Fruit fly (Drosophila melanogaster) whole organism, embryonic: ENCODE data around the gene Ugt35E2.

ENCODE experiments used
- Asciz ChIP-seq: fragments of 200-800 bp; sonication (Bioruptor generic); optimal IDR thresholded peaks from 2 replicates; lab custom pipeline; 2017; ENCODE audit warnings: missing biosample characterization, mild to moderate bottlenecking, missing genetic modification characterization, missing genetic modification reagents
- Atf-2 ChIP-seq: fragments of 200-800 bp; sonication (Bioruptor generic); optimal IDR thresholded peaks from 2 replicates; lab custom pipeline; 2016; ENCODE audit warnings: missing biosample characterization, missing genetic modification characterization
- Bgb ChIP-seq: fragments of 200-800 bp; sonication (Bioruptor generic); IDR thresholded peaks from 2 replicates; pipeline ENCODE4 v1.3.6; 2022; ENCODE audit warnings: missing biosample characterization, missing genetic modification characterization; ENCODE audit not compliant: partially characterized antibody
- Bteb2 ChIP-seq: fragments of 200-800 bp; sonication (Bioruptor generic); optimal IDR thresholded peaks from 2 replicates; lab custom pipeline; 2016; ENCODE audit warnings: missing biosample characterization, missing genetic modification characterization
- CG10543 ChIP-seq: fragments of 200-800 bp; sonication (Bioruptor generic); optimal IDR thresholded peaks from 3 replicates; lab custom pipeline; 2017; ENCODE audit warnings: missing biosample characterization, mild to moderate bottlenecking, missing genetic modification characterization, moderate library complexity
- CG11398 ChIP-seq: fragments of 200-800 bp; sonication (Bioruptor generic); optimal IDR thresholded peaks from 2 replicates; lab custom pipeline; 2016; ENCODE audit warnings: missing biosample characterization, missing genetic modification characterization
- CG12391 ChIP-seq: fragments of 200-800 bp; sonication (Bioruptor generic); optimal IDR thresholded peaks from 3 replicates; lab custom pipeline; 2018; ENCODE audit warnings: missing biosample characterization, mild to moderate bottlenecking, missing genetic modification characterization, moderate library complexity
- CG13894 ChIP-seq: fragments of 200-800 bp; sonication (Bioruptor generic); optimal IDR thresholded peaks from 3 replicates; lab custom pipeline; 2018; ENCODE audit warnings: missing biosample characterization, mild to moderate bottlenecking, missing genetic modification characterization, moderate library complexity
- CG14965 ChIP-seq: fragments of 200-800 bp; sonication (Bioruptor generic); optimal IDR thresholded peaks from 2 replicates; lab custom pipeline; 2016; ENCODE audit warnings: missing biosample characterization, missing genetic modification characterization, borderline replicate concordance
- CG17359 ChIP-seq: fragments of 200-800 bp; sonication (Bioruptor generic); optimal IDR thresholded peaks from 3 replicates; lab custom pipeline; 2018; ENCODE audit warnings: missing biosample characterization, mild to moderate bottlenecking, missing genetic modification characterization, moderate library complexity
- CG17385 ChIP-seq: fragments of 200-800 bp; sonication (Bioruptor generic); optimal IDR thresholded peaks from 3 replicates; lab custom pipeline; 2018; ENCODE audit warnings: missing biosample characterization, mild to moderate bottlenecking, missing genetic modification characterization
- CG17612 ChIP-seq: fragments of 200-800 bp; sonication (Bioruptor generic); IDR thresholded peaks from 2 replicates; pipeline ENCODE4 v1.3.6; 2022; ENCODE audit warnings: missing biosample characterization, missing genetic modification characterization
- CG18476 ChIP-seq: fragments of 200-800 bp; sonication (Bioruptor generic); optimal IDR thresholded peaks from 2 replicates; lab custom pipeline; 2016; ENCODE audit warnings: missing biosample characterization, mild to moderate bottlenecking, missing genetic modification characterization
- CG18599 ChIP-seq: fragments of 200-800 bp; sonication (Bioruptor generic); optimal IDR thresholded peaks from 3 replicates; lab custom pipeline; 2017; ENCODE audit warnings: missing biosample characterization, missing genetic modification characterization, mild to moderate bottlenecking, moderate library complexity, missing genetic modification reagents
- CG2116 ChIP-seq: fragments of 200-800 bp; sonication (Bioruptor generic); optimal IDR thresholded peaks from 3 replicates; lab custom pipeline; 2018; ENCODE audit warnings: missing biosample characterization, mild to moderate bottlenecking, missing genetic modification characterization
- CG31441 ChIP-seq: fragments of 200-800 bp; sonication (Bioruptor generic); IDR thresholded peaks from 2 replicates; pipeline ENCODE4 v1.3.6; 2022; ENCODE audit warnings: missing biosample characterization, missing genetic modification characterization
- CG33213 ChIP-seq: fragments of 200-800 bp; sonication (Bioruptor generic); optimal IDR thresholded peaks from 3 replicates; lab custom pipeline; 2016; ENCODE audit warnings: missing biosample characterization, missing genetic modification characterization
- CG8281 ChIP-seq: fragments of 200-800 bp; sonication (Bioruptor generic); optimal IDR thresholded peaks from 2 replicates; lab custom pipeline; 2018; ENCODE audit warnings: missing biosample characterization, mild to moderate bottlenecking, missing genetic modification characterization, moderate library complexity
- CG8924 ChIP-seq: fragments of 200-800 bp; optimal IDR thresholded peaks from 3 replicates; lab custom pipeline; 2019; ENCODE audit warnings: missing biosample characterization, mild to moderate bottlenecking, missing genetic modification characterization, moderate library complexity
- Dad ChIP-seq: fragments of 200-800 bp; sonication (Bioruptor generic); optimal IDR thresholded peaks from 3 replicates; lab custom pipeline; 2016; ENCODE audit warnings: missing biosample characterization, missing genetic modification characterization
- Dfd ChIP-seq, 2 experiments: fragments of >200 bp; optimal IDR thresholded peaks; 2 replicates each; lab custom pipeline; 2017; ENCODE audit warnings: missing biosample characterization in 2 of 2, missing genetic modification characterization in 2 of 2
- Dip2 ChIP-seq: fragments of 200-800 bp; sonication (Bioruptor generic); IDR thresholded peaks from 2 replicates; pipeline ENCODE4 v1.3.6; 2022; ENCODE audit warnings: missing biosample characterization, missing genetic modification characterization
- E2f2 ChIP-seq: fragments of 200-800 bp; sonication (Bioruptor generic); IDR thresholded peaks from 2 replicates; pipeline ENCODE4 v1.3.6; 2022; ENCODE audit warnings: missing biosample characterization, missing genetic modification characterization
- Eip74EF ChIP-seq, 2 experiments: fragments of 200-800 bp in 1 of 2; fragments of >200 bp in 1 of 2; sonication (Bioruptor generic) in 1 of 2; optimal IDR thresholded peaks; 2 replicates each; lab custom pipeline; 2017 to 2019; ENCODE audit warnings: missing biosample characterization in 2 of 2, missing genetic modification characterization in 2 of 2, mild to moderate bottlenecking in 1 of 2, moderate library complexity in 1 of 2
- Gsc ChIP-seq: fragments of 200-800 bp; sonication (Bioruptor generic); IDR thresholded peaks from 2 replicates; pipeline ENCODE4 v1.3.6; 2022; ENCODE audit warnings: missing biosample characterization, missing genetic modification characterization
- HLHmδ ChIP-seq: fragments of 200-800 bp; sonication (Bioruptor generic); optimal IDR thresholded peaks from 2 replicates; lab custom pipeline; 2018; ENCODE audit warnings: missing biosample characterization, mild to moderate bottlenecking, missing genetic modification characterization, moderate library complexity
- Hey ChIP-seq: fragments of 200-800 bp; sonication (Bioruptor generic); optimal IDR thresholded peaks from 3 replicates; lab custom pipeline; 2018; ENCODE audit warnings: missing biosample characterization, mild to moderate bottlenecking, missing genetic modification characterization
- Hmx ChIP-seq: fragments of 200-800 bp; sonication (Bioruptor generic); optimal IDR thresholded peaks from 2 replicates; lab custom pipeline; 2016; ENCODE audit warnings: missing biosample characterization, missing genetic modification characterization
- Hsf ChIP-seq: fragments of 200-800 bp; sonication (Bioruptor generic); optimal IDR thresholded peaks from 3 replicates; lab custom pipeline; 2016; ENCODE audit warnings: missing biosample characterization, missing genetic modification characterization
- Lim3 ChIP-seq: fragments of 200-800 bp; sonication (Bioruptor generic); IDR thresholded peaks from 2 replicates; pipeline ENCODE4 v1.3.6; 2022; ENCODE audit warnings: missing biosample characterization, missing genetic modification characterization
- NC2α ChIP-seq: fragments of 200-800 bp; sonication (Bioruptor generic); optimal IDR thresholded peaks from 2 replicates; lab custom pipeline; 2016; ENCODE audit warnings: missing biosample characterization, missing genetic modification characterization
- Optix ChIP-seq: fragments of 200-800 bp; sonication (Bioruptor generic); IDR thresholded peaks from 3 replicates; pipeline ENCODE4 v1.3.6; 2022; ENCODE audit warnings: missing biosample characterization, missing genetic modification characterization
- Rfx ChIP-seq: fragments of 200-800 bp; sonication (Bioruptor generic); IDR thresholded peaks from 2 replicates; pipeline ENCODE4 v1.3.6; 2022; ENCODE audit warnings: missing biosample characterization, missing genetic modification characterization
- Trl ChIP-seq, 3 experiments: fragments of >200 bp in 2 of 3; fragments of 200-800 bp in 1 of 3; sonication (Bioruptor generic) in 1 of 3; optimal IDR thresholded peaks; 2 replicates in 1 of 3; 3 replicates in 2 of 3; lab custom pipeline; 2016 to 2017; ENCODE audit warnings: missing biosample characterization in 1 of 3, missing genetic modification characterization in 1 of 3
- abd-A ChIP-seq: fragments of 200-800 bp; sonication (Bioruptor generic); optimal IDR thresholded peaks from 3 replicates; lab custom pipeline; 2019; ENCODE audit warnings: missing biosample characterization, mild to moderate bottlenecking, missing genetic modification characterization, moderate library complexity
- ac ChIP-seq: fragments of 200-800 bp; sonication (Bioruptor generic); optimal IDR thresholded peaks from 3 replicates; lab custom pipeline; 2017; ENCODE audit warnings: missing biosample characterization, mild to moderate bottlenecking, missing genetic modification characterization
- bbx ChIP-seq: fragments of 200-800 bp; sonication (Bioruptor generic); IDR thresholded peaks from 2 replicates; pipeline ENCODE4 v1.3.6; 2022; ENCODE audit warnings: missing biosample characterization, missing genetic modification characterization; ENCODE audit not compliant: partially characterized antibody
- cg ChIP-seq: fragments of 200-800 bp; sonication (Bioruptor generic); optimal IDR thresholded peaks from 3 replicates; lab custom pipeline; 2019; ENCODE audit warnings: missing biosample characterization, mild to moderate bottlenecking, missing genetic modification characterization, moderate library complexity
- ci ChIP-seq: fragments of 200-800 bp; sonication (Bioruptor generic); IDR thresholded peaks from 3 replicates; pipeline ENCODE4 v1.3.6; 2022; ENCODE audit warnings: missing biosample characterization, missing genetic modification characterization
- eve ChIP-seq, 2 experiments: fragments of >200 bp; optimal IDR thresholded peaks; 2 replicates each; lab custom pipeline; 2017; ENCODE audit warnings: missing biosample characterization in 2 of 2, missing genetic modification characterization in 2 of 2
- ftz-f1 ChIP-seq: fragments of 200-800 bp; sonication (Bioruptor generic); optimal IDR thresholded peaks from 2 replicates; lab custom pipeline; 2016; ENCODE audit warnings: missing biosample characterization, missing genetic modification characterization
- gcm2 ChIP-seq: fragments of 200-800 bp; sonication (Bioruptor generic); optimal IDR thresholded peaks from 2 replicates; lab custom pipeline; 2016; ENCODE audit warnings: missing biosample characterization, missing genetic modification characterization
- grau ChIP-seq: fragments of 200-800 bp; optimal IDR thresholded peaks from 3 replicates; lab custom pipeline; 2019; ENCODE audit warnings: missing biosample characterization, mild to moderate bottlenecking, missing genetic modification characterization, moderate library complexity
- hkb ChIP-seq, 2 experiments: fragments of 200-800 bp in 1 of 2; fragments of >200 bp in 1 of 2; sonication (Bioruptor generic) in 1 of 2; IDR thresholded peaks in 1 of 2; optimal IDR thresholded peaks in 1 of 2; 2 replicates each; pipeline versions ENCODE4 v1.3.6 to Lab custom; 2017 to 2022; ENCODE audit warnings: missing biosample characterization in 1 of 2, missing genetic modification characterization in 1 of 2
- ranshi ChIP-seq: fragments of 200-800 bp; sonication (Bioruptor generic); IDR thresholded peaks from 2 replicates; pipeline ENCODE4 v1.3.6; 2022; ENCODE audit warnings: missing biosample characterization, missing genetic modification characterization
- rib ChIP-seq: fragments of 200-800 bp; sonication (Bioruptor generic); IDR thresholded peaks from 2 replicates; pipeline ENCODE4 v1.3.6; 2022; ENCODE audit warnings: missing biosample characterization, missing genetic modification characterization
- row ChIP-seq: fragments of 200-800 bp; sonication (Bioruptor generic); IDR thresholded peaks from 3 replicates; pipeline ENCODE4 v1.3.6; 2022; ENCODE audit warnings: missing biosample characterization, missing genetic modification characterization
- schlank ChIP-seq: fragments of 200-800 bp; sonication (Bioruptor generic); optimal IDR thresholded peaks from 2 replicates; lab custom pipeline; 2018; ENCODE audit warnings: missing biosample characterization, mild to moderate bottlenecking, missing genetic modification characterization
- sob ChIP-seq: fragments of 200-800 bp; sonication (Bioruptor generic); IDR thresholded peaks from 2 replicates; pipeline ENCODE4 v1.3.6; 2022; ENCODE audit warnings: missing biosample characterization, missing genetic modification characterization
- sr ChIP-seq: fragments of 200-800 bp; sonication (Bioruptor generic); IDR thresholded peaks from 3 replicates; pipeline ENCODE4 v1.3.6; 2022; ENCODE audit warnings: missing biosample characterization, missing genetic modification characterization
- ttk ChIP-seq: fragments of 200-800 bp; sonication (Bioruptor generic); IDR thresholded peaks from 2 replicates; pipeline ENCODE4 v2.1.2; 2022; ENCODE audit warnings: missing biosample characterization, missing genetic modification characterization
- yki ChIP-seq: fragments of >200 bp; optimal IDR thresholded peaks from 3 replicates; lab custom pipeline; 2018

Ugt35E2 gene

dm6 chr3R:11198062-11198472 is 30.3 kb upstream of the Ugt35E2 start (continued):
- TF ChIP-seq HLHmδ (GFP tag; lab: Kevin White, UChicago) = no peak
- TF ChIP-seq yki (lab: Kevin White, UChicago) = no peak
- TF ChIP-seq eve (GFP tag; optimal IDR thresholded peaks at IDR 0.05; lab: Kevin White, UChicago) = no peak
- no peak for TF ChIP-seq NC2α (GFP tag; lab: Kevin White, UChicago)
- peak; percentile 43 for TF ChIP-seq CG13894 (tag; lab: Kevin White, UChicago)
- peak; percentile 54 for TF ChIP-seq CG10543
- TF ChIP-seq Atf-2 (GFP tag; lab: Kevin White, UChicago) = no peak
- no peak for TF ChIP-seq ranshi (GFP tag; lab: Robert Waterston, UW)
- TF ChIP-seq Dad (GFP tag; lab: Kevin White, UChicago) = peak; percentile 18
- no peak for TF ChIP-seq CG17612
- TF ChIP-seq CG12391 (tag; lab: Kevin White, UChicago) = no peak
- no peak for TF ChIP-seq CG2116
- TF ChIP-seq ac (GFP tag; lab: Kevin White, UChicago) = no peak
- peak; percentile 78 for TF ChIP-seq abd-A (tag; lab: Kevin White, UChicago)
- TF ChIP-seq grau (tag; lab: Kevin White, UChicago) = peak; percentile 15
- no peak for TF ChIP-seq schlank (tag; lab: Kevin White, UChicago)
- no peak; the same call in 1 of the 2 replicates for TF ChIP-seq E2f2
- TF ChIP-seq CG17385 (GFP tag; lab: Kevin White, UChicago) = peak; percentile 3
- no peak for TF ChIP-seq Bteb2 (GFP tag; lab: Kevin White, UChicago)
- TF ChIP-seq CG17359 = no peak
- peak; percentile 44; the same call in 1 of the 2 replicates for TF ChIP-seq Rfx (GFP tag; lab: Robert Waterston, UW)
- peak; percentile 70 for TF ChIP-seq row (GFP tag; lab: Robert Waterston, UW)
- TF ChIP-seq sob (GFP tag; lab: Robert Waterston, UW) = peak; percentile 51; the same call in 1 of the 2 replicates
- peak; percentile 52 for TF ChIP-seq ttk (GFP tag; lab: Robert Waterston, UW)
- TF ChIP-seq cg = peak; percentile 25
- TF ChIP-seq CG18599 = peak; percentile 21
- no peak for TF ChIP-seq CG14965
- TF ChIP-seq ftz-f1 (GFP tag; lab: Kevin White, UChicago) = peak; percentile 54
- no peak for TF ChIP-seq Hmx (GFP tag; lab: Kevin White, UChicago)
- peak; percentile 15 for TF ChIP-seq Asciz (GFP tag; lab: Kevin White, UChicago)
- TF ChIP-seq rib (GFP tag; lab: Robert Waterston, UW) = peak; percentile 52; the same call in 1 of the 2 replicates
- peak; percentile 49 for TF ChIP-seq Bgb (GFP tag; lab: Robert Waterston, UW)
- no peak for TF ChIP-seq Hsf
- TF ChIP-seq Hey (tag; lab: Kevin White, UChicago) = peak; percentile 46
- no peak for TF ChIP-seq CG18476 (GFP tag; lab: Kevin White, UChicago)
- no peak for TF ChIP-seq CG8924 (tag; lab: Kevin White, UChicago)
- TF ChIP-seq ci (GFP tag; lab: Robert Waterston, UW) = peak; percentile 60; the same call in 2 of the 3 replicates
- peak in 1 of 2 experiments; percentile 3 for TF ChIP-seq Eip74EF (GFP tag; optimal IDR thresholded peaks at IDR 0.05; lab: Kevin White, UChicago)
- TF ChIP-seq Dip2 (GFP tag; lab: Robert Waterston, UW) = no peak

- TF ChIP-seq CG11398 (GFP tag; lab: Kevin White, UChicago) (peak; percentile 71), Optix (peak; percentile 85; the same call in 2 of the 3 replicates), Trl (optimal IDR thresholded peaks at IDR 0.05; lab: Kevin White, UChicago) (peak; percentile 54 to 58), Trl (GFP tag; optimal IDR thresholded peaks at IDR 0.05; lab: Kevin White, UChicago) (no peak), Dfd (GFP tag; optimal IDR thresholded peaks at IDR 0.05; lab: Kevin White, UChicago) (peak in 1 of 2 experiments; percentile 28), Bgb (GFP tag; lab: Robert Waterston, UW) (peak; percentile 26; the same call in 1 of the 2 replicates), CG31441 (GFP tag; lab: Robert Waterston, UW) (peak; percentile 44; the same call in 1 of the 2 replicates), sr (peak; percentile 6), CG33213 (peak; percentile 75), bbx (peak; percentile 13; the same call in 1 of the 2 replicates), hkb (optimal IDR thresholded peaks at IDR 0.05; lab: Kevin White, UChicago) (peak; percentile 33), hkb (GFP tag; IDR thresholded peaks at IDR 0.05; lab: Robert Waterston, UW) (no peak), Lim3 (GFP tag; lab: Robert Waterston, UW) (no peak), Gsc (GFP tag; lab: Robert Waterston, UW) (no peak), CG8281 (tag; lab: Kevin White, UChicago) (no peak), gcm2 (GFP tag; lab: Kevin White, UChicago) (peak; percentile 50)
Measured at dm6 chr3R:11197389-11197716, 29.6 kb upstream of the Ugt35E2 start, which contains the start of gene cu. TSS of gene cu (plus strand) at chr3R:11197592.
